Fruit fly (Drosophila melanogaster): ENCODE data around the gene Trmt112.
A peak's percentile ranks its signal among the peaks of the same experiment; 100 is the strongest.

Gene Trmt112

dm6 chr3L:21176935-21177581 is 39.6 kb downstream of the Trmt112 start (continued):
- peak; percentile 12 for TF ChIP-seq Ssrp (tag; optimal IDR thresholded peaks at IDR 0.05)
- peak; percentile 31 for TF ChIP-seq CG2712 (tag; optimal IDR thresholded peaks at IDR 0.05)
- peak; percentile 71; the same call in 2 of the 3 replicates for TF ChIP-seq CG2889 (GFP tag; IDR thresholded peaks at IDR 0.05)
- no peak for TF ChIP-seq Vsx1 (GFP tag; optimal IDR thresholded peaks at IDR 0.05)
- no peak for TF ChIP-seq tap (tag; optimal IDR thresholded peaks at IDR 0.05)
- TF ChIP-seq Trl (optimal IDR thresholded peaks at IDR 0.05): peak in 1 of 2 experiments; percentile 23
- peak; percentile 10 for TF ChIP-seq Trl (GFP tag; optimal IDR thresholded peaks at IDR 0.05)
- TF ChIP-seq klu (GFP tag; IDR thresholded peaks at IDR 0.05): peak; percentile 68
- peak; percentile 86 for TF ChIP-seq Atf6 (GFP tag; IDR thresholded peaks at IDR 0.05)
- no peak for TF ChIP-seq bsh (GFP tag; optimal IDR thresholded peaks at IDR 0.05)
- no peak for TF ChIP-seq crp (GFP tag; optimal IDR thresholded peaks at IDR 0.05)
- no peak for TF ChIP-seq wek (GFP tag; optimal IDR thresholded peaks at IDR 0.05)
- no peak for TF ChIP-seq CG12769 (tag; optimal IDR thresholded peaks at IDR 0.05)
- TF ChIP-seq CG17829 (tag; optimal IDR thresholded peaks at IDR 0.05): no peak
- no peak for TF ChIP-seq dmrt11E (tag; optimal IDR thresholded peaks at IDR 0.05)
- peak; percentile 20 for TF ChIP-seq Nf-YB (GFP tag; optimal IDR thresholded peaks at IDR 0.05)
- TF ChIP-seq lola (GFP tag; optimal IDR thresholded peaks at IDR 0.05): no peak
- TF ChIP-seq Hey (tag; optimal IDR thresholded peaks at IDR 0.05): no peak
- no peak for TF ChIP-seq CG6813 (GFP tag; optimal IDR thresholded peaks at IDR 0.05)
- no peak for TF ChIP-seq CG6791 (GFP tag; IDR thresholded peaks at IDR 0.05; ENCODE audit: partially characterized antibody)
- peak; percentile 66 for TF ChIP-seq CG7556 (GFP tag; optimal IDR thresholded peaks at IDR 0.05)
- TF ChIP-seq CG11085 (GFP tag; IDR thresholded peaks at IDR 0.05): peak; percentile 50; the same call in 1 of the 2 replicates
- no peak for TF ChIP-seq CG4282 (GFP tag; optimal IDR thresholded peaks at IDR 0.05)
- no peak for TF ChIP-seq chn (GFP tag; optimal IDR thresholded peaks at IDR 0.05)
- TF ChIP-seq danr (GFP tag; IDR thresholded peaks at IDR 0.05): no peak
- TF ChIP-seq sens-2 (GFP tag; IDR thresholded peaks at IDR 0.05): no peak
- no peak for TF ChIP-seq CG9797 (GFP tag; optimal IDR thresholded peaks at IDR 0.05)
- peak; percentile 5 for TF ChIP-seq pnt (GFP tag; optimal IDR thresholded peaks at IDR 0.05)
- peak; percentile 57 for TF ChIP-seq CG13424 (tag; optimal IDR thresholded peaks at IDR 0.05)
- TF ChIP-seq Dad (GFP tag; optimal IDR thresholded peaks at IDR 0.05): peak; percentile 34
- peak; percentile 12 for TF ChIP-seq D19A (tag; optimal IDR thresholded peaks at IDR 0.05)
- no peak for TF ChIP-seq CG10565 (GFP tag; optimal IDR thresholded peaks at IDR 0.05)
- no peak for TF ChIP-seq jigr1 (GFP tag; IDR thresholded peaks at IDR 0.05)
- no peak for TF ChIP-seq MESR4 (GFP tag; optimal IDR thresholded peaks at IDR 0.05)
- no peak for TF ChIP-seq Blimp-1 (GFP tag; optimal IDR thresholded peaks at IDR 0.05)
- TF ChIP-seq Nf-YA (GFP tag; IDR thresholded peaks at IDR 0.05): peak; percentile 53
- no peak for TF ChIP-seq CG34224 (GFP tag; IDR thresholded peaks at IDR 0.05; ENCODE audit: partially characterized antibody)
- TF ChIP-seq Rx (GFP tag; IDR thresholded peaks at IDR 0.05): no peak
- no peak for TF ChIP-seq CG17186 (GFP tag; optimal IDR thresholded peaks at IDR 0.05)
- peak; percentile 45 for TF ChIP-seq slou (GFP tag; optimal IDR thresholded peaks at IDR 0.05)
- TF ChIP-seq ERR (GFP tag; optimal IDR thresholded peaks at IDR 0.05): no peak
- TF ChIP-seq chinmo (GFP tag; IDR thresholded peaks at IDR 0.05; ENCODE audit: partially characterized antibody): no peak
- TF ChIP-seq dan (GFP tag; IDR thresholded peaks at IDR 0.05): no peak
- TF ChIP-seq Taf1 (GFP tag; IDR thresholded peaks at IDR 0.05): peak; percentile 74
- TF ChIP-seq CG7372 (GFP tag; IDR thresholded peaks at IDR 0.05): peak; percentile 52; the same call in 1 of the 2 replicates
- TF ChIP-seq cas (GFP tag; IDR thresholded peaks at IDR 0.05): peak; percentile 52; the same call in 1 of the 2 replicates
- TF ChIP-seq oc (tag; optimal IDR thresholded peaks at IDR 0.05): no peak
- no peak for TF ChIP-seq pb (GFP tag; optimal IDR thresholded peaks at IDR 0.05)
- TF ChIP-seq CG6765 (GFP tag; optimal IDR thresholded peaks at IDR 0.05): peak; percentile 59
